Worm (Caenorhabditis elegans) whole organism, L4/young adult: ENCODE results near the gene pes-23.

ENCODE experiments used
- W03F9.2 ChIP-seq: fragments of 150-350 bp; optimal IDR thresholded peaks from 2 replicates; lab custom pipeline; 2014; ENCODE audit warnings: missing biosample characterization, missing genetic modification characterization
- dao-5 ChIP-seq: sonication (generic microtip); optimal IDR thresholded peaks from 2 replicates; lab custom pipeline; 2016; ENCODE audit warnings: missing genotype, missing genetic modification characterization, moderate library complexity, missing compliant biosample characterization
- him-1 ChIP-seq: sonication (generic microtip); optimal IDR thresholded peaks from 2 replicates; lab custom pipeline; 2016; ENCODE audit warnings: missing genotype, missing genetic modification reagents, missing genetic modification characterization, missing compliant biosample characterization

The pes-23 gene

ce11 chrX:6885227-6885853, 15.8 kb upstream of the pes-23 start, which contains the start of gene F41C6.7:
Gene F41C6.7, minus strand, starts transcription at chrX:6885277.
- TF ChIP-seq W03F9.2 (tag; lab: Kevin White, UChicago) (no peak), dao-5 (no peak), him-1 (tag; lab: Kevin White, UChicago) (no peak)

- TF ChIP-seq him-1 (tag; lab: Kevin White, UChicago): no peak
- no peak for TF ChIP-seq W03F9.2 (tag; lab: Kevin White, UChicago)
- no peak for TF ChIP-seq dao-5
Measured at ce11 chrX:6888208-6888607, 13.0 kb upstream of the pes-23 start.

ce11 chrX:6889374-6889773, 11.8 kb upstream of the pes-23 start, which contains the start of gene unc-6:
Gene unc-6, plus strand, starts transcription at chrX:6889674.
- TF ChIP-seq him-1 (tag; lab: Kevin White, UChicago) (no peak), dao-5 (no peak), W03F9.2 (tag; lab: Kevin White, UChicago) (no peak)

ce11 chrX:6893074-6893473, 8.1 kb upstream of the pes-23 start:
- no peak for TF ChIP-seq W03F9.2 (tag; lab: Kevin White, UChicago)
- TF ChIP-seq him-1 (tag; lab: Kevin White, UChicago): no peak
- TF ChIP-seq dao-5: no peak

- TF ChIP-seq W03F9.2 (tag; lab: Kevin White, UChicago) (no peak), him-1 (tag; lab: Kevin White, UChicago) (no peak), dao-5 (no peak)
Measured at ce11 chrX:6894104-6894503, 7.1 kb upstream of the pes-23 start.

- TF ChIP-seq dao-5: no peak
- TF ChIP-seq him-1 (tag; lab: Kevin White, UChicago): no peak
- TF ChIP-seq W03F9.2 (tag; lab: Kevin White, UChicago): no peak
Measured at ce11 chrX:6899848-6900247, 1.3 kb upstream of the pes-23 start, which contains the start of gene F14B8.4. Gene F14B8.4, minus strand, starts transcription at chrX:6899948.

- TF ChIP-seq dao-5: peak; percentile 14
- TF ChIP-seq W03F9.2 (tag; lab: Kevin White, UChicago): no peak
Measured at ce11 chrX:6902958-6903357, 1.8 kb downstream of the pes-23 start.

- TF ChIP-seq him-1 (tag; lab: Kevin White, UChicago): no peak
- TF ChIP-seq dao-5: no peak
- TF ChIP-seq W03F9.2 (tag; lab: Kevin White, UChicago): no peak
Measured at ce11 chrX:6904064-6904771, 3.0 kb downstream of the pes-23 start, which contains the start of gene sid-5. Gene sid-5, plus strand, starts transcription at chrX:6904721.

ce11 chrX:6905581-6905980, 4.4 kb downstream of the pes-23 start:
- TF ChIP-seq W03F9.2 (tag; lab: Kevin White, UChicago) (no peak), dao-5 (no peak), him-1 (tag; lab: Kevin White, UChicago) (no peak)

ce11 chrX:6913989-6914388, 12.8 kb downstream of the pes-23 start, which contains the start of gene nhx-4:
Gene nhx-4, plus strand, starts transcription at chrX:6914289.
- no peak for TF ChIP-seq W03F9.2 (tag; lab: Kevin White, UChicago)
- no peak for TF ChIP-seq dao-5
- no peak for TF ChIP-seq him-1 (tag; lab: Kevin White, UChicago)

- TF ChIP-seq dao-5: no peak
- no peak for TF ChIP-seq him-1 (tag; lab: Kevin White, UChicago)
- no peak for TF ChIP-seq W03F9.2 (tag; lab: Kevin White, UChicago)
Measured at ce11 chrX:6915279-6915678, 14.1 kb downstream of the pes-23 start.

- TF ChIP-seq dao-5 (no peak), W03F9.2 (tag; lab: Kevin White, UChicago) (no peak), him-1 (tag; lab: Kevin White, UChicago) (no peak)
Measured at ce11 chrX:6916150-6916549, 15.0 kb downstream of the pes-23 start.

ce11 chrX:6920132-6920531, 19.0 kb downstream of the pes-23 start:
- TF ChIP-seq him-1 (tag; lab: Kevin White, UChicago): no peak
- no peak for TF ChIP-seq W03F9.2 (tag; lab: Kevin White, UChicago)
- TF ChIP-seq dao-5: no peak

- TF ChIP-seq him-1 (tag; lab: Kevin White, UChicago) (no peak), W03F9.2 (tag; lab: Kevin White, UChicago) (no peak), dao-5 (no peak)
Measured at ce11 chrX:6924461-6924860, 23.3 kb downstream of the pes-23 start, which contains the start of gene otpl-3. Gene otpl-3, minus strand, starts transcription at chrX:6924764.
